Worm (Caenorhabditis elegans) whole organism, L4 larva: ENCODE measurements around the gene btb-18.
A peak's percentile ranks its signal among the peaks of the same experiment; 100 is the strongest.

Experiments
- F37D6.2 ChIP-seq: sonication (generic microtip); optimal IDR thresholded peaks from 2 replicates; lab custom pipeline; 2016; ENCODE audit warnings: mild to moderate bottlenecking, missing genetic modification characterization, missing compliant biosample characterization
- F44E2.7 ChIP-seq: fragments of 200-800 bp; sonication (Bioruptor generic); IDR thresholded peaks from 2 replicates; pipeline ENCODE4 v2.1.2; 2022; ENCODE audit warnings: missing genetic modification characterization, missing compliant biosample characterization
- F49E8.2 ChIP-seq: sonication (generic microtip); optimal IDR thresholded peaks from 2 replicates; lab custom pipeline; 2016; ENCODE audit warnings: missing compliant biosample characterization, mild to moderate bottlenecking, missing genetic modification characterization, borderline replicate concordance
- Y105C5A.15 ChIP-seq: fragments of 200-800 bp; sonication (Bioruptor generic); IDR thresholded peaks from 2 replicates; pipeline ENCODE4 v1.3.6; 2022; ENCODE audit warnings: missing genetic modification characterization, missing compliant biosample characterization
- aha-1 ChIP-seq: fragments of 150-350 bp; peaks from one replicate; lab custom pipeline; 2014; ENCODE audit warnings: missing biosample characterization, missing genetic modification characterization
- arid-1 ChIP-seq: fragments of 200-800 bp; sonication (Bioruptor generic); conservative IDR thresholded peaks from 2 replicates; pipeline ENCODE4 v1.3.6; 2022; ENCODE audit warnings: missing genetic modification reagents, missing genetic modification characterization, missing compliant biosample characterization
- ceh-20 ChIP-seq: fragments of 200-800 bp; sonication (Bioruptor generic); IDR thresholded peaks from 2 replicates; pipeline ENCODE4 v1.3.6; 2022; ENCODE audit warnings: missing genetic modification reagents, missing genetic modification characterization, missing compliant biosample characterization
- ceh-32 ChIP-seq: sonication (generic microtip); optimal IDR thresholded peaks from 2 replicates; lab custom pipeline; 2016; ENCODE audit warnings: mild to moderate bottlenecking, missing genetic modification characterization, missing compliant biosample characterization; ENCODE audit not compliant: poor library complexity
- ceh-62 ChIP-seq: sonication (generic microtip); optimal IDR thresholded peaks from 2 replicates; lab custom pipeline; 2017; ENCODE audit warnings: missing biosample characterization, missing genetic modification characterization
- daf-12 ChIP-seq: fragments of 150-350 bp; optimal IDR thresholded peaks from 2 replicates; lab custom pipeline; 2014; ENCODE audit warnings: missing biosample characterization, missing genetic modification reagents, missing genetic modification characterization
- dmd-6 ChIP-seq: fragments of 200-800 bp; sonication (Bioruptor generic); IDR thresholded peaks from 2 replicates; pipeline ENCODE4 v1.3.6; 2022; ENCODE audit warnings: missing genetic modification reagents, missing genetic modification characterization, missing compliant biosample characterization
- dmd-8 ChIP-seq: fragments of 200-800 bp; sonication (Bioruptor generic); IDR thresholded peaks from 2 replicates; pipeline ENCODE4 v1.3.6; 2022; ENCODE audit warnings: missing genetic modification characterization, missing compliant biosample characterization
- dve-1 ChIP-seq: sonication (generic microtip); optimal IDR thresholded peaks from 2 replicates; lab custom pipeline; 2017; ENCODE audit warnings: antibody characterized with exemption, mild to moderate bottlenecking, missing genetic modification characterization, missing compliant biosample characterization; ENCODE audit not compliant: insufficient read depth
- fkh-10 ChIP-seq: fragments of 150-350 bp; optimal IDR thresholded peaks from 2 replicates; lab custom pipeline; 2014; ENCODE audit warnings: missing biosample characterization, missing genetic modification reagents, missing genetic modification characterization
- fos-1 ChIP-seq: fragments of 150-350 bp; optimal IDR thresholded peaks from 2 replicates; lab custom pipeline; 2014; ENCODE audit warnings: missing biosample characterization, missing genetic modification characterization
- hmg-1.1 ChIP-seq: fragments of 200-800 bp; sonication (Bioruptor generic); IDR thresholded peaks from 2 replicates; pipeline ENCODE4 v1.3.6; 2022; ENCODE audit warnings: missing genetic modification reagents, missing genetic modification characterization, missing compliant biosample characterization
- lin-29 ChIP-seq: fragments of 200-800 bp; sonication (Bioruptor generic); IDR thresholded peaks from 2 replicates; pipeline ENCODE4 v1.3.6; 2022; ENCODE audit warnings: missing genetic modification reagents, missing genetic modification characterization, missing compliant biosample characterization
- lin-38 ChIP-seq: fragments of 200-800 bp; sonication (Bioruptor generic); IDR thresholded peaks from 2 replicates; pipeline ENCODE4 v1.3.6; 2022; ENCODE audit warnings: missing genetic modification reagents, missing genetic modification characterization, missing compliant biosample characterization
- lin-39 ChIP-seq: fragments of 150-350 bp; optimal IDR thresholded peaks from 2 replicates; lab custom pipeline; 2014; ENCODE audit warnings: missing biosample characterization, missing genetic modification reagents, missing genetic modification characterization
- mep-1 ChIP-seq: fragments of 150-350 bp; sonication (generic microtip); optimal IDR thresholded peaks from 3 replicates; lab custom pipeline; 2014; ENCODE audit warnings: missing biosample characterization, missing genetic modification characterization
- nhr-10 ChIP-seq: fragments of 150-350 bp; optimal IDR thresholded peaks from 2 replicates; lab custom pipeline; 2014; ENCODE audit warnings: missing biosample characterization, missing genetic modification characterization
- nhr-11 ChIP-seq: fragments of 150-350 bp; optimal IDR thresholded peaks from 2 replicates; lab custom pipeline; 2014; ENCODE audit warnings: missing biosample characterization, missing genetic modification characterization
- nhr-48 ChIP-seq: sonication (generic microtip); optimal IDR thresholded peaks from 2 replicates; lab custom pipeline; 2016; ENCODE audit warnings: mild to moderate bottlenecking, missing genetic modification characterization, missing compliant biosample characterization
- pha-4 ChIP-seq, 2 experiments: fragments of 150-350 bp in 1 of 2; fragments of 200-800 bp in 1 of 2; sonication (Bioruptor generic) in 1 of 2; IDR thresholded peaks in 1 of 2; optimal IDR thresholded peaks in 1 of 2; 2 replicates each; pipeline versions ENCODE4 v1.3.6 to Lab custom; 2014 to 2022; ENCODE audit warnings: missing genetic modification characterization in 2 of 2, missing genetic modification reagents in 2 of 2, missing biosample characterization in 1 of 2, missing compliant biosample characterization in 1 of 2
- php-3 ChIP-seq: fragments of 200-800 bp; sonication (Bioruptor generic); IDR thresholded peaks from 2 replicates; pipeline ENCODE4 v1.3.6; 2022; ENCODE audit warnings: missing genetic modification reagents, missing genetic modification characterization, missing compliant biosample characterization
- set-16 ChIP-seq: fragments of 200-800 bp; sonication (Bioruptor generic); IDR thresholded peaks from 2 replicates; pipeline ENCODE4 v1.3.6; 2022; ENCODE audit warnings: missing genetic modification reagents, missing genetic modification characterization, missing compliant biosample characterization
- skn-1 ChIP-seq: fragments of 150-350 bp; optimal IDR thresholded peaks from 2 replicates; lab custom pipeline; 2014; ENCODE audit warnings: missing biosample characterization, missing genetic modification characterization
- snpc-4 ChIP-seq: fragments of 150-350 bp; optimal IDR thresholded peaks from 2 replicates; lab custom pipeline; 2014; ENCODE audit warnings: missing biosample characterization, missing genetic modification characterization
- spr-3 ChIP-seq: fragments of 200-800 bp; sonication (Bioruptor generic); optimal IDR thresholded peaks from 2 replicates; lab custom pipeline; 2018; ENCODE audit warnings: mild to moderate bottlenecking, missing genetic modification characterization, missing compliant biosample characterization
- unc-39 ChIP-seq: sonication (generic microtip); optimal IDR thresholded peaks from 2 replicates; lab custom pipeline; 2017; ENCODE audit warnings: missing biosample characterization, missing genetic modification characterization
- unc-62 ChIP-seq, 3 experiments: fragments of 150-350 bp in 1 of 3; sonication (generic microtip); optimal IDR thresholded peaks in 2 of 3; peaks in 1 of 3; 1 replicate in 1 of 3; 2 replicates in 2 of 3; lab custom pipeline; 2014 to 2017; ENCODE audit warnings: missing biosample characterization in 3 of 3, missing genetic modification characterization in 3 of 3, missing genetic modification reagents in 3 of 3, missing genotype in 1 of 3
- zfp-3 ChIP-seq: fragments of 200-800 bp; sonication (Bioruptor generic); conservative IDR thresholded peaks from 2 replicates; pipeline ENCODE4 v1.3.6; 2022; ENCODE audit warnings: missing genetic modification reagents, missing genetic modification characterization, missing compliant biosample characterization
- ztf-11 ChIP-seq: fragments of 150-350 bp; optimal IDR thresholded peaks from 2 replicates; lab custom pipeline; 2014; ENCODE audit warnings: missing biosample characterization, missing genetic modification characterization
- ztf-7 ChIP-seq: fragments of 150-350 bp; optimal IDR thresholded peaks from 2 replicates; lab custom pipeline; 2014; ENCODE audit warnings: missing biosample characterization, missing genetic modification characterization

The btb-18 gene

DNA sequence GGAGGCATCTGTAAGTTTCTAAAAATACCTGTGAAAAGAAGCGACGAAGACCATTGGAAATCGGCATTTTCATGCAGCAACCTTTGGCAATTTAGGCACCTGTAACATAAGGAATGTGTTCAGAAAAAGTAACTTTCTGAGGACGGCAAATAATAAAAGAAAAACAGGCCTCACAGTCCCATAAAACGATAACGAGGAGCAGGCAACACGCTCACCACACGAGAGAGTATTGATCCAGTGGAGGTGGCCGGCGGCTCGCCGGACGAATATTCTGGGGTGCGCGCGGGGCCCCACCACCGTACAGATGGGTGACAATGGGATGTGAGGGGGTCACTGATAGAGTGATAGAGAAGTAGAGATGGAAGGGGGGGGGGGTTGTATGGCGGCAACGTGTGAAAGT is 23.1 kb upstream of the btb-18 start, which contains the start of gene F02E11.3:
F02E11.3 (minus strand) TSS at position 101 of the 400 bp plus-strand sequence.
- no peak for TF ChIP-seq ceh-62
- no peak for TF ChIP-seq skn-1 (tag; lab: Kevin White, UChicago)
- TF ChIP-seq fos-1 = no peak
- TF ChIP-seq ztf-11 (tag; lab: Kevin White, UChicago) = no peak
- TF ChIP-seq lin-39 (tag; lab: Kevin White, UChicago) = no peak
- peak; percentile 58 for TF ChIP-seq aha-1
- TF ChIP-seq zfp-3 = no peak
- TF ChIP-seq mep-1 (tag; lab: Kevin White, UChicago) = no peak
- TF ChIP-seq dmd-8 = no peak
- peak; percentile 45; the same call in 1 of the 2 replicates for TF ChIP-seq set-16
- no peak for TF ChIP-seq ceh-32 (tag; lab: Kevin White, UChicago)
- TF ChIP-seq F37D6.2 = no peak
- no peak for TF ChIP-seq php-3 (GFP tag; lab: Robert Waterston, UW)
- TF ChIP-seq, all 104 proteins: peak for 2

DNA sequence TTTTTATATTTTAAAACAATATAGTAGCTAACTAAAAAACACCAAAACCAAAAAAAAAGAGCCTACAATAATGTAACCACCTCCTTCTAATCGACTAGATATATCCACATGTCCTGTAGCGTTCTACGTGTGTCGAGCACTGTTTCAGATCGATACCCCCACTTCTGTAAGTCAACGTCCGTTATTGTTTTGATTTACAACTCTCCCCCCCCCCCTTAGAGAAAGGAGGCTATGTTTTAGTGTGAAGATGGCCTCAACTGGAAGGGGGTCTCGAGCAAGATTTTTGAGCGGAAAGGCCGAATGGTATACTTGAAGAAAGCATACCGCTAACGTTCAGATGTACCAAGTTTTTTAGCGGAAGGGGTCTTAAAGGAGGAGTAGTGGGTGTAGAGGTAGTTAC is 20.3 kb upstream of the btb-18 start, which contains the start of gene F02E11.4:
F02E11.4 (minus strand) TSS at position 101 of the 400 bp plus-strand sequence.
- no peak for TF ChIP-seq ceh-20 (GFP tag; lab: Robert Waterston, UW)
- no peak for TF ChIP-seq lin-38 (GFP tag; lab: Robert Waterston, UW)
- no peak for TF ChIP-seq Y105C5A.15 (GFP tag; lab: Robert Waterston, UW)
- peak in 1 of 2 experiments; percentile 6 for TF ChIP-seq unc-62 (GFP tag; optimal IDR thresholded peaks at IDR 0.05 in 1 of 2; lab: Kevin White, UChicago)
- no peak for TF ChIP-seq unc-62 (tag; optimal IDR thresholded peaks at IDR 0.05; lab: Kevin White, UChicago)
- TF ChIP-seq F49E8.2 = no peak
- no peak for TF ChIP-seq daf-12
- no peak for TF ChIP-seq fkh-10 (GFP tag; lab: Kevin White, UChicago)
- TF ChIP-seq aha-1 = peak; percentile 59
- no peak for TF ChIP-seq lin-29 (GFP tag; lab: Robert Waterston, UW)
- no peak for TF ChIP-seq ztf-7
- 0 out of 2 replicates have a peak, but pooled peaks have one; percentile 34 for TF ChIP-seq arid-1 (GFP tag; lab: Robert Waterston, UW)

DNA sequence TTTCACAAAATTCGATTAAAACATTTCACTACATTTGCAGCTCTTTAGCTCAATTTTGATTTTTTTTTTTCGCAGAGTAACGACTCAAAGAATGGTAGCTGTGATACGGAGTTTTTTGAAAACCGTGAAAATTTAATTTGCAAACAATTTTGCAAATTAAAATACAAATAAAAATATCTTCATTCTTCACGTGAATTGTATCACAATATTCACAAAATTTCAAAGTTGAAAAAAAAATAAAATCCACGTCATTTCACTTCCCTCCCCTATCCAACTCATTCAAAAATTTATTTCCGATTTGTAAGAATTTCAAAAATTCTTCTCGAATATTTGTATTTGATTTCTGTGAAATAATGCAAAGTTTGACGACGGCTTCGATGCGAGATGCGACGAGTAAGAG is 19.4 kb upstream of the btb-18 start, which contains the start of gene wht-4:
wht-4 (plus strand) TSS at position 301 of the 400 bp plus-strand sequence.
- TF ChIP-seq pha-4 (GFP tag; IDR thresholded peaks at IDR 0.05; lab: Robert Waterston, UW) = no peak
- TF ChIP-seq pha-4 (tag; optimal IDR thresholded peaks at IDR 0.05; lab: Kevin White, UChicago) = no peak
- TF ChIP-seq unc-62 (GFP tag; optimal IDR thresholded peaks at IDR 0.05 in 1 of 2; lab: Kevin White, UChicago) = peak in 1 of 2 experiments; percentile 62
- TF ChIP-seq unc-62 (tag; optimal IDR thresholded peaks at IDR 0.05; lab: Kevin White, UChicago) = no peak

DNA sequence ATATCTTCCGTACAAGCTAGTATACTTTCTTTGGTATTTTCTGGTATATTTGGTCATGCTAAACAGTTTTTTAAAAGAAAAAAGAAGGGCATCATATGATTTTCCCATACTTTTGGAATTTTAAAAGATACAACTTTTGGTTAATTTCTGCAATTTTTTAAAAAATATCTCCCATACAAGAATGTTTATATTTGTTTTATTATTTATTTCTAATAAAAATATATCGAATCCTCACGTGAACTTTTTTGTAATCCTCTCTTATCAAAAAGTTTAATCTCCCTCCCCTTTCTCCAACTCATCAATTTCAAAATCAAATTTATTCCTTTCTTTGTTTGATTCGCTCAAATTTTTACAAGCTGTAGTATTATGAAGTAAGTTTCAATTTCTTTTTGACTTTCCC is 15.7 kb upstream of the btb-18 start, which contains the start of gene nep-13:
nep-13 (plus strand) TSS at position 301 of the 400 bp plus-strand sequence.
- TF ChIP-seq unc-62 (GFP tag; optimal IDR thresholded peaks at IDR 0.05 in 1 of 2; lab: Kevin White, UChicago) = no peak
- no peak for TF ChIP-seq unc-62 (tag; optimal IDR thresholded peaks at IDR 0.05; lab: Kevin White, UChicago)
- no peak for TF ChIP-seq hmg-1.1 (GFP tag; lab: Robert Waterston, UW)
- TF ChIP-seq nhr-11 (tag; lab: Kevin White, UChicago) = no peak
- TF ChIP-seq F44E2.7 (GFP tag; lab: Robert Waterston, UW) = no peak
- no peak for TF ChIP-seq fos-1
- TF ChIP-seq arid-1 (GFP tag; lab: Robert Waterston, UW) = no peak
- no peak for TF ChIP-seq spr-3
- TF ChIP-seq dve-1 (tag; lab: Kevin White, UChicago) = no peak
- TF ChIP-seq skn-1 (tag; lab: Kevin White, UChicago) = no peak
- TF ChIP-seq nhr-48 (tag; lab: Kevin White, UChicago) = no peak
- no peak for TF ChIP-seq dmd-6
- no peak for TF ChIP-seq snpc-4 (tag; lab: Kevin White, UChicago)
- no peak for TF ChIP-seq unc-39 (tag; lab: Kevin White, UChicago)
- TF ChIP-seq nhr-10 (tag; lab: Kevin White, UChicago) = no peak
- no peak for TF ChIP-seq pha-4 (GFP tag; IDR thresholded peaks at IDR 0.05; lab: Robert Waterston, UW)
- TF ChIP-seq pha-4 (tag; optimal IDR thresholded peaks at IDR 0.05; lab: Kevin White, UChicago) = no peak
